Worm (Caenorhabditis elegans): ENCODE results near the gene Y43F8B.25.

ce11 chrV:19436307-19436706 lies 26.4 kb upstream of the Y43F8B.25 start, which contains the start of gene C25F9.14:
- no peak for TF ChIP-seq aly-2 (tag; optimal IDR thresholded peaks at IDR 0.05)
- TF ChIP-seq nhr-12 (tag; optimal IDR thresholded peaks at IDR 0.05) = no peak
- TF ChIP-seq R02D3.7 (tag; optimal IDR thresholded peaks at IDR 0.05) = no peak
- no peak for TF ChIP-seq nhr-10 (tag; optimal IDR thresholded peaks at IDR 0.05)
- no peak for TF ChIP-seq elt-3 (tag; optimal IDR thresholded peaks at IDR 0.05)
- TF ChIP-seq ama-1 (optimal IDR thresholded peaks at IDR 0.05) = no peak

All from whole organism, L2 larva.